Worm (Caenorhabditis elegans) whole organism, mixed stage, embryonic: ENCODE data around the gene srg-59.

Experiments used
- M03D4.4 ChIP-seq: sonication (generic microtip); optimal IDR thresholded peaks from 2 replicates; lab custom pipeline; 2017; ENCODE audit warnings: mild to moderate bottlenecking, missing genetic modification characterization, missing compliant biosample characterization
- bed-3 ChIP-seq: fragments of 200-800 bp; sonication (Bioruptor generic); optimal IDR thresholded peaks from 3 replicates; lab custom pipeline; 2018; ENCODE audit warnings: mild to moderate bottlenecking, missing genetic modification characterization, moderate library complexity, missing compliant biosample characterization
- blmp-1 ChIP-seq: fragments of 150-350 bp; optimal IDR thresholded peaks from 2 replicates; lab custom pipeline; 2014; ENCODE audit warnings: missing biosample characterization, missing genetic modification characterization
- ceh-43 ChIP-seq: fragments of 200-800 bp; sonication (Bioruptor generic); optimal IDR thresholded peaks from 2 replicates; lab custom pipeline; 2018; ENCODE audit warnings: mild to moderate bottlenecking, missing genetic modification characterization, moderate library complexity, missing compliant biosample characterization
- ceh-83 ChIP-seq: fragments of 200-800 bp; sonication (Bioruptor generic); optimal IDR thresholded peaks from 2 replicates; lab custom pipeline; 2018; ENCODE audit warnings: mild to moderate bottlenecking, missing genetic modification characterization, missing compliant biosample characterization
- ces-1 ChIP-seq: fragments of 150-350 bp; optimal IDR thresholded peaks from 2 replicates; lab custom pipeline; 2014; ENCODE audit warnings: missing biosample characterization, missing genetic modification reagents, missing genetic modification characterization
- cnd-1 ChIP-seq: fragments of 200-800 bp; sonication (Bioruptor generic); optimal IDR thresholded peaks from 2 replicates; lab custom pipeline; 2018; ENCODE audit warnings: mild to moderate bottlenecking, missing genetic modification characterization, missing compliant biosample characterization
- drap-1 ChIP-seq: fragments of 200-800 bp; sonication (Bioruptor generic); optimal IDR thresholded peaks from 3 replicates; lab custom pipeline; 2018; ENCODE audit warnings: mild to moderate bottlenecking, missing genetic modification characterization, missing compliant biosample characterization
- elt-3 ChIP-seq: fragments of 150-350 bp; optimal IDR thresholded peaks from 2 replicates; lab custom pipeline; 2014; ENCODE audit warnings: missing biosample characterization, missing genetic modification characterization
- flh-1 ChIP-seq: fragments of 200-800 bp; sonication (Bioruptor generic); optimal IDR thresholded peaks from 2 replicates; lab custom pipeline; 2018; ENCODE audit warnings: mild to moderate bottlenecking, missing genetic modification characterization, moderate library complexity, missing compliant biosample characterization
- ham-2 ChIP-seq: fragments of 200-800 bp; sonication (Bioruptor generic); optimal IDR thresholded peaks from 2 replicates; lab custom pipeline; 2018; ENCODE audit warnings: mild to moderate bottlenecking, missing genetic modification characterization, missing compliant biosample characterization
- hlh-1 ChIP-seq: fragments of 150-350 bp; optimal IDR thresholded peaks from 2 replicates; lab custom pipeline; 2014; ENCODE audit warnings: missing biosample characterization, missing genetic modification reagents, missing genetic modification characterization
- lin-13 ChIP-seq: fragments of 150-350 bp; optimal IDR thresholded peaks from 2 replicates; lab custom pipeline; 2014; ENCODE audit warnings: missing biosample characterization, missing genetic modification characterization
- lsy-2 ChIP-seq: fragments of 150-350 bp; optimal IDR thresholded peaks from 2 replicates; lab custom pipeline; 2014; ENCODE audit warnings: missing biosample characterization, missing genetic modification characterization
- mab-5 ChIP-seq: fragments of 150-350 bp; optimal IDR thresholded peaks from 2 replicates; lab custom pipeline; 2014; ENCODE audit warnings: missing biosample characterization, missing genetic modification characterization
- mep-1 ChIP-seq: fragments of 150-350 bp; optimal IDR thresholded peaks from 2 replicates; lab custom pipeline; 2017; ENCODE audit warnings: missing biosample characterization, missing genetic modification reagents, missing genetic modification characterization, inconsistent platforms
- mls-2 ChIP-seq: sonication (generic microtip); optimal IDR thresholded peaks from 2 replicates; lab custom pipeline; 2016; ENCODE audit warnings: mild to moderate bottlenecking, missing genetic modification characterization, moderate library complexity, missing compliant biosample characterization
- nhr-12 ChIP-seq: fragments of 150-350 bp; optimal IDR thresholded peaks from 2 replicates; lab custom pipeline; 2014; ENCODE audit warnings: missing biosample characterization, missing genetic modification characterization
- nhr-2 ChIP-seq: fragments of 150-350 bp; optimal IDR thresholded peaks from 2 replicates; lab custom pipeline; 2014; ENCODE audit warnings: missing biosample characterization, missing genetic modification characterization
- nhr-237 ChIP-seq: fragments of 150-350 bp; optimal IDR thresholded peaks from 2 replicates; lab custom pipeline; 2014; ENCODE audit warnings: missing biosample characterization, missing genetic modification characterization
- nhr-28 ChIP-seq: fragments of 150-350 bp; optimal IDR thresholded peaks from 2 replicates; lab custom pipeline; 2014; ENCODE audit warnings: missing biosample characterization, missing genetic modification characterization
- nhr-76 ChIP-seq: sonication (generic microtip); optimal IDR thresholded peaks from 2 replicates; lab custom pipeline; 2017; ENCODE audit warnings: missing biosample characterization, missing genetic modification characterization
- pha-4 ChIP-seq: fragments of 150-350 bp; optimal IDR thresholded peaks from 2 replicates; lab custom pipeline; 2018; ENCODE audit warnings: missing biosample characterization, missing genetic modification reagents, missing genetic modification characterization
- sem-2 ChIP-seq: fragments of 200-800 bp; sonication (Bioruptor generic); optimal IDR thresholded peaks from 2 replicates; lab custom pipeline; 2018; ENCODE audit warnings: mild to moderate bottlenecking, missing genetic modification characterization, missing compliant biosample characterization
- snpc-4 ChIP-seq: fragments of 150-350 bp; optimal IDR thresholded peaks from 2 replicates; lab custom pipeline; 2014; ENCODE audit warnings: missing biosample characterization, missing genetic modification characterization
- sptf-1 ChIP-seq: sonication (generic microtip); optimal IDR thresholded peaks from 2 replicates; lab custom pipeline; 2017; ENCODE audit warnings: mild to moderate bottlenecking, missing genetic modification characterization, moderate library complexity, missing compliant biosample characterization
- tbx-8 ChIP-seq: fragments of 200-800 bp; sonication (Bioruptor generic); optimal IDR thresholded peaks from 2 replicates; lab custom pipeline; 2018; ENCODE audit warnings: mild to moderate bottlenecking, missing genetic modification characterization, moderate library complexity, missing compliant biosample characterization
- unc-120 ChIP-seq: sonication (generic microtip); optimal IDR thresholded peaks from 2 replicates; lab custom pipeline; 2017; ENCODE audit warnings: missing genetic modification characterization, missing compliant biosample characterization; ENCODE audit not compliant: poor library complexity, severe bottlenecking
- unc-62 ChIP-seq: fragments of 150-350 bp; optimal IDR thresholded peaks from 2 replicates; lab custom pipeline; 2014; ENCODE audit warnings: missing biosample characterization, missing genetic modification reagents, missing genetic modification characterization
- ztf-11 ChIP-seq: fragments of 150-350 bp; optimal IDR thresholded peaks from 2 replicates; lab custom pipeline; 2014; ENCODE audit warnings: missing biosample characterization, missing genetic modification characterization

srg-59 gene

ce11 chrV:2703299-2703698 lies 21.8 kb downstream of the srg-59 start:
- TF ChIP-seq ztf-11 (tag; lab: Kevin White, UChicago) (no peak), mls-2 (tag; lab: Kevin White, UChicago) (no peak), unc-62 (no peak), elt-3 (tag; lab: Kevin White, UChicago) (no peak), unc-120 (tag; lab: Kevin White, UChicago) (no peak), lin-13 (tag; lab: Kevin White, UChicago) (no peak), ces-1 (GFP tag; lab: Kevin White, UChicago) (no peak), nhr-28 (tag; lab: Kevin White, UChicago) (no peak), ceh-83 (GFP tag; lab: Kevin White, UChicago) (no peak), flh-1 (no peak), bed-3 (GFP tag; lab: Kevin White, UChicago) (no peak), snpc-4 (no peak), M03D4.4 (tag; lab: Kevin White, UChicago) (no peak), nhr-76 (tag; lab: Kevin White, UChicago) (no peak), ham-2 (GFP tag; lab: Kevin White, UChicago) (no peak), sem-2 (GFP tag; lab: Kevin White, UChicago) (no peak), mab-5 (tag; lab: Kevin White, UChicago) (no peak)
- TF ChIP-seq, all 35 proteins: peak for 0

ce11 chrV:2702883-2703282 lies 22.2 kb downstream of the srg-59 start:
- TF ChIP-seq nhr-2 (tag; lab: Kevin White, UChicago): no peak
- no peak for TF ChIP-seq nhr-28 (tag; lab: Kevin White, UChicago)
- no peak for TF ChIP-seq nhr-76 (tag; lab: Kevin White, UChicago)
- TF ChIP-seq pha-4 (tag; lab: Kevin White, UChicago): no peak
- no peak for TF ChIP-seq sptf-1 (tag; lab: Kevin White, UChicago)
- TF ChIP-seq cnd-1 (tag; lab: Kevin White, UChicago): no peak
- TF ChIP-seq flh-1: no peak
- no peak for TF ChIP-seq M03D4.4 (tag; lab: Kevin White, UChicago)
- no peak for TF ChIP-seq nhr-237 (tag; lab: Kevin White, UChicago)
- no peak for TF ChIP-seq hlh-1 (tag; lab: Kevin White, UChicago)
- no peak for TF ChIP-seq sem-2 (GFP tag; lab: Kevin White, UChicago)
- TF ChIP-seq ces-1 (GFP tag; lab: Kevin White, UChicago): no peak
- TF ChIP-seq nhr-12 (tag; lab: Kevin White, UChicago): no peak
- TF ChIP-seq ztf-11 (tag; lab: Kevin White, UChicago): no peak
- TF ChIP-seq bed-3 (GFP tag; lab: Kevin White, UChicago): no peak
- no peak for TF ChIP-seq lin-13 (tag; lab: Kevin White, UChicago)
- no peak for TF ChIP-seq lsy-2
- TF ChIP-seq, all 35 proteins: peak for 0

ce11 chrV:2698826-2699225 lies 26.3 kb downstream of the srg-59 start, which contains the start of gene nuo-5:
Gene nuo-5 (plus strand): TSS chrV:2698972.
- TF ChIP-seq pha-4 (tag; lab: Kevin White, UChicago): no peak

- TF ChIP-seq flh-1: no peak
- peak; percentile 27 for TF ChIP-seq sptf-1 (tag; lab: Kevin White, UChicago)
Measured at ce11 chrV:2697693-2698092, 27.4 kb downstream of the srg-59 start.

- TF ChIP-seq pha-4 (tag; lab: Kevin White, UChicago) (no peak), nhr-28 (tag; lab: Kevin White, UChicago) (no peak), ces-1 (GFP tag; lab: Kevin White, UChicago) (no peak), blmp-1 (tag; lab: Kevin White, UChicago) (no peak), nhr-2 (tag; lab: Kevin White, UChicago) (no peak), lsy-2 (no peak), nhr-76 (tag; lab: Kevin White, UChicago) (no peak), mep-1 (tag; lab: Kevin White, UChicago) (no peak), sptf-1 (tag; lab: Kevin White, UChicago) (no peak), ceh-43 (GFP tag; lab: Kevin White, UChicago) (no peak), ceh-83 (GFP tag; lab: Kevin White, UChicago) (no peak), unc-120 (tag; lab: Kevin White, UChicago) (no peak), tbx-8 (GFP tag; lab: Kevin White, UChicago) (no peak), unc-62 (no peak), snpc-4 (no peak), drap-1 (GFP tag; lab: Kevin White, UChicago) (no peak), elt-3 (tag; lab: Kevin White, UChicago) (no peak)
Measured at ce11 chrV:2695935-2696334, 29.2 kb downstream of the srg-59 start, which contains the start of gene Y45G12B.3. Gene Y45G12B.3 (minus strand): TSS chrV:2696254.
